Worm (Caenorhabditis elegans) whole organism, L4 larva: ENCODE data around the gene VM106R.1.

ENCODE experiments used
- ZK337.2 ChIP-seq: fragments of 200-800 bp; sonication (Bioruptor generic); IDR thresholded peaks from 2 replicates; pipeline ENCODE4 v1.3.6; 2022; ENCODE audit warnings: missing genetic modification reagents, missing genetic modification characterization, missing compliant biosample characterization
- nhr-76 ChIP-seq: fragments of 150-350 bp; optimal IDR thresholded peaks from 2 replicates; lab custom pipeline; 2014; ENCODE audit warnings: missing biosample characterization, missing genetic modification characterization
- pha-4 ChIP-seq, 2 experiments: fragments of 150-350 bp in 1 of 2; fragments of 200-800 bp in 1 of 2; sonication (Bioruptor generic) in 1 of 2; IDR thresholded peaks in 1 of 2; optimal IDR thresholded peaks in 1 of 2; 2 replicates each; pipeline versions ENCODE4 v1.3.6 to Lab custom; 2014 to 2022; ENCODE audit warnings: missing genetic modification characterization in 2 of 2, missing genetic modification reagents in 2 of 2, missing biosample characterization in 1 of 2, missing compliant biosample characterization in 1 of 2

- TF ChIP-seq nhr-76 (tag; lab: Kevin White, UChicago) (no peak), ZK337.2 (GFP tag; lab: Robert Waterston, UW) (no peak), pha-4 (GFP tag; IDR thresholded peaks at IDR 0.05; lab: Robert Waterston, UW) (no peak), pha-4 (tag; optimal IDR thresholded peaks at IDR 0.05; lab: Kevin White, UChicago) (no peak)
These were observed 591 bp upstream of the VM106R.1 start for ce11 chrII:10829572-10829971.
